Fruit fly (Drosophila melanogaster) whole organism, wandering third instar larva: ENCODE data around the gene RagA-B.

Experiments used
- Abd-B ChIP-seq: fragments of >200 bp; optimal IDR thresholded peaks from 2 replicates; lab custom pipeline; 2017; ENCODE audit warnings: missing biosample characterization, missing genetic modification characterization
- CG32264 ChIP-seq: fragments of 200-800 bp; sonication (Bioruptor generic); optimal IDR thresholded peaks from 2 replicates; lab custom pipeline; 2016; ENCODE audit warnings: missing biosample characterization, missing genetic modification characterization
- CG9705 ChIP-seq: fragments of 200-800 bp; sonication (Bioruptor generic); optimal IDR thresholded peaks from 2 replicates; lab custom pipeline; 2018; ENCODE audit warnings: missing biosample characterization, mild to moderate bottlenecking, missing genetic modification characterization
- CrebA ChIP-seq: fragments of 200-800 bp; sonication (Bioruptor generic); optimal IDR thresholded peaks from 2 replicates; lab custom pipeline; 2016; ENCODE audit warnings: missing biosample characterization, mild to moderate bottlenecking, missing genetic modification characterization, borderline replicate concordance
- Dfd ChIP-seq: fragments of >200 bp; optimal IDR thresholded peaks from 2 replicates; lab custom pipeline; 2017; ENCODE audit warnings: missing biosample characterization, missing genetic modification characterization
- GATAd ChIP-seq: sonication (Bioruptor generic); optimal IDR thresholded peaks from 2 replicates; lab custom pipeline; 2016; ENCODE audit warnings: missing biosample characterization, missing genetic modification characterization
- HLH106 ChIP-seq: fragments of 200-800 bp; optimal IDR thresholded peaks from 3 replicates; lab custom pipeline; 2019; ENCODE audit warnings: missing biosample characterization, mild to moderate bottlenecking, missing genetic modification characterization, moderate library complexity
- Hnf4 ChIP-seq: fragments of 200-800 bp; sonication (Bioruptor generic); optimal IDR thresholded peaks from 2 replicates; lab custom pipeline; 2016; ENCODE audit warnings: missing biosample characterization, mild to moderate bottlenecking, missing genetic modification characterization
- Hr78 ChIP-seq: fragments of >200 bp; optimal IDR thresholded peaks from 2 replicates; lab custom pipeline; 2017; ENCODE audit warnings: missing biosample characterization, missing genetic modification characterization
- Hr83 ChIP-seq: fragments of 200-300 bp; sonication (Bioruptor generic); optimal IDR thresholded peaks from 2 replicates; lab custom pipeline; 2016; ENCODE audit warnings: missing biosample characterization, mild to moderate bottlenecking, missing genetic modification characterization, moderate library complexity; ENCODE audit not compliant: poor library complexity, severe bottlenecking
- Jra ChIP-seq: sonication (Bioruptor generic); optimal IDR thresholded peaks from 2 replicates; lab custom pipeline; 2016; ENCODE audit warnings: missing biosample characterization, missing genetic modification characterization
- Mio ChIP-seq: sonication (Bioruptor generic); optimal IDR thresholded peaks from 2 replicates; lab custom pipeline; 2016; ENCODE audit warnings: missing biosample characterization, missing genetic modification characterization
- Myc ChIP-seq: fragments of >200 bp; optimal IDR thresholded peaks from 2 replicates; lab custom pipeline; 2017
- N ChIP-seq: fragments of >200 bp; optimal IDR thresholded peaks from 2 replicates; lab custom pipeline; 2018; ENCODE audit warnings: missing biosample characterization, missing external identifiers, missing genetic modification characterization
- OdsH ChIP-seq: fragments of 200-800 bp; sonication (Bioruptor generic); optimal IDR thresholded peaks from 2 replicates; lab custom pipeline; 2016; ENCODE audit warnings: missing biosample characterization, mild to moderate bottlenecking, missing genetic modification characterization
- Rel ChIP-seq, 2 experiments: fragments of 200-800 bp; sonication (Bioruptor generic) in 1 of 2; optimal IDR thresholded peaks; 2 replicates in 1 of 2; 3 replicates in 1 of 2; lab custom pipeline; 2016 to 2019; ENCODE audit warnings: mild to moderate bottlenecking in 2 of 2, missing biosample characterization in 2 of 2, missing genetic modification characterization in 2 of 2, moderate library complexity in 1 of 2
- Sp1 ChIP-seq: fragments of 200-800 bp; sonication (Bioruptor generic); optimal IDR thresholded peaks from 3 replicates; lab custom pipeline; 2019; ENCODE audit warnings: missing biosample characterization, mild to moderate bottlenecking, missing genetic modification characterization, moderate library complexity
- Vsx2 ChIP-seq: fragments of 200-300, 225-300 bp; sonication (Bioruptor generic); optimal IDR thresholded peaks from 2 replicates; lab custom pipeline; 2018; ENCODE audit warnings: missing biosample characterization, missing genetic modification characterization; ENCODE audit not compliant: partially characterized antibody
- br ChIP-seq: fragments of 200-800 bp; sonication (Bioruptor generic); optimal IDR thresholded peaks from 2 replicates; lab custom pipeline; 2016; ENCODE audit warnings: missing biosample characterization, missing genetic modification characterization
- brk ChIP-seq: fragments of 200-800 bp; sonication (Bioruptor generic); optimal IDR thresholded peaks from 2 replicates; lab custom pipeline; 2016; ENCODE audit warnings: missing biosample characterization, mild to moderate bottlenecking, missing genetic modification characterization
- dl ChIP-seq, 2 experiments: fragments of 175-275, 200-275 bp in 1 of 2; fragments of 200-275 bp in 1 of 2; sonication (Bioruptor generic); optimal IDR thresholded peaks; lab custom pipeline; 2018; ENCODE audit warnings: mild to moderate bottlenecking in 2 of 2, missing biosample characterization in 2 of 2, missing genetic modification characterization in 2 of 2, moderate library complexity in 2 of 2; ENCODE audit not compliant: partially characterized antibody in 2 of 2, insufficient read depth in 1 of 2
- dmrt93B ChIP-seq: fragments of 200-800 bp; sonication (Bioruptor generic); optimal IDR thresholded peaks from 2 replicates; lab custom pipeline; 2018; ENCODE audit warnings: missing biosample characterization, mild to moderate bottlenecking, missing genetic modification characterization
- dsf ChIP-seq: sonication (Bioruptor generic); optimal IDR thresholded peaks from 2 replicates; lab custom pipeline; 2016; ENCODE audit warnings: missing biosample characterization, missing genetic modification characterization, borderline replicate concordance
- ey ChIP-seq: fragments of 200-800 bp; sonication (Bioruptor generic); optimal IDR thresholded peaks from 2 replicates; lab custom pipeline; 2016; ENCODE audit warnings: missing biosample characterization, missing genetic modification characterization
- foxo ChIP-seq, 2 experiments: fragments of 200-800 bp; sonication (Bioruptor generic); optimal IDR thresholded peaks; 2 replicates in 1 of 2; 3 replicates in 1 of 2; lab custom pipeline; 2016 to 2017; ENCODE audit warnings: missing biosample characterization in 2 of 2, missing genetic modification characterization in 2 of 2
- fru ChIP-seq: fragments of 200-800 bp; sonication (Bioruptor generic); optimal IDR thresholded peaks from 3 replicates; lab custom pipeline; 2016; ENCODE audit warnings: missing biosample characterization, mild to moderate bottlenecking, missing genetic modification characterization
- h ChIP-seq: fragments of 200-800 bp; sonication (Bioruptor generic); optimal IDR thresholded peaks from 3 replicates; lab custom pipeline; 2016; ENCODE audit warnings: missing biosample characterization, mild to moderate bottlenecking, missing genetic modification characterization
- jim ChIP-seq: fragments of 175-275, 200-325 bp; sonication (Bioruptor generic); optimal IDR thresholded peaks from 2 replicates; lab custom pipeline; 2016; ENCODE audit warnings: missing biosample characterization, mild to moderate bottlenecking, missing genetic modification characterization
- lola ChIP-seq: fragments of >200 bp; optimal IDR thresholded peaks from 2 replicates; lab custom pipeline; 2017; ENCODE audit warnings: missing biosample characterization, missing genetic modification characterization
- pan ChIP-seq: fragments of >200 bp; optimal IDR thresholded peaks from 2 replicates; lab custom pipeline; 2017
- psq ChIP-seq: fragments of 200-800 bp; sonication (Bioruptor generic); optimal IDR thresholded peaks from 3 replicates; lab custom pipeline; 2017; ENCODE audit warnings: missing biosample characterization, mild to moderate bottlenecking, missing genetic modification characterization, moderate library complexity
- rgr ChIP-seq: fragments of 200-800 bp; sonication (Bioruptor generic); optimal IDR thresholded peaks from 3 replicates; lab custom pipeline; 2016; ENCODE audit warnings: missing biosample characterization, mild to moderate bottlenecking, missing genetic modification characterization
- sage ChIP-seq: fragments of 200-800 bp; sonication (Bioruptor generic); optimal IDR thresholded peaks from 2 replicates; lab custom pipeline; 2016; ENCODE audit warnings: missing biosample characterization, mild to moderate bottlenecking, missing genetic modification characterization
- sv ChIP-seq: fragments of 200-800 bp; sonication (Bioruptor generic); optimal IDR thresholded peaks from 3 replicates; lab custom pipeline; 2016; ENCODE audit warnings: missing biosample characterization, missing genetic modification characterization
- tai ChIP-seq: sonication (Bioruptor generic); optimal IDR thresholded peaks from 2 replicates; lab custom pipeline; 2016; ENCODE audit warnings: missing biosample characterization, missing genetic modification characterization
- usp ChIP-seq: fragments of >200 bp; optimal IDR thresholded peaks from 2 replicates; lab custom pipeline; 2017; ENCODE audit warnings: missing biosample characterization, missing genetic modification characterization
- woc ChIP-seq: sonication (Bioruptor generic); optimal IDR thresholded peaks from 2 replicates; lab custom pipeline; 2016; ENCODE audit warnings: missing biosample characterization, mild to moderate bottlenecking, missing genetic modification characterization

RagA-B gene

dm6 chr3R:8984141-8984540 is at the start of gene RagA-B:
TSS of gene RagA-B (minus strand) at chr3R:8984315.
- no peak for TF ChIP-seq dl (GFP tag; optimal IDR thresholded peaks at IDR 0.05; lab: Kevin White, UChicago; ENCODE audit: insufficient read depth in 1 of 2, partially characterized antibody in 2 of 2)
- TF ChIP-seq sv (GFP tag; lab: Kevin White, UChicago): no peak
- no peak for TF ChIP-seq Hnf4
- no peak for TF ChIP-seq jim (GFP tag; lab: Kevin White, UChicago)
- TF ChIP-seq br: no peak
- no peak for TF ChIP-seq CrebA (GFP tag; lab: Kevin White, UChicago)
- no peak for TF ChIP-seq h (GFP tag; lab: Kevin White, UChicago)
- TF ChIP-seq CG32264: no peak
- TF ChIP-seq sage (GFP tag; lab: Kevin White, UChicago): no peak
- no peak for TF ChIP-seq N

dm6 chr3R:9031797-9032418 is 47.8 kb upstream of the RagA-B start:
- peak; percentile 95 for TF ChIP-seq Hnf4
- peak; percentile 98 for TF ChIP-seq OdsH
- TF ChIP-seq rgr (GFP tag; lab: Kevin White, UChicago): peak; percentile 98
- peak; percentile 49 for TF ChIP-seq Hr83 (GFP tag; lab: Kevin White, UChicago)
- TF ChIP-seq Jra (GFP tag; lab: Kevin White, UChicago): peak; percentile 95
- TF ChIP-seq CrebA (GFP tag; lab: Kevin White, UChicago): no peak
- peak; percentile 72 for TF ChIP-seq CG9705 (GFP tag; lab: Kevin White, UChicago)
- TF ChIP-seq brk (GFP tag; lab: Kevin White, UChicago): peak; percentile 93
- TF ChIP-seq Dfd (GFP tag; lab: Kevin White, UChicago): no peak
- peak; percentile 97 for TF ChIP-seq Rel (GFP tag; optimal IDR thresholded peaks at IDR 0.05; lab: Kevin White, UChicago)
- peak; percentile 74 for TF ChIP-seq Rel (tag; optimal IDR thresholded peaks at IDR 0.05; lab: Kevin White, UChicago)
- TF ChIP-seq foxo (GFP tag; optimal IDR thresholded peaks at IDR 0.05; lab: Kevin White, UChicago): peak; percentile 92 to 98
- TF ChIP-seq Myc (lab: Kevin White, UChicago): no peak
- peak; percentile 96 for TF ChIP-seq psq (GFP tag; lab: Kevin White, UChicago)
- peak; percentile 98 for TF ChIP-seq fru (GFP tag; lab: Kevin White, UChicago)
- peak; percentile 90 for TF ChIP-seq sage (GFP tag; lab: Kevin White, UChicago)
- TF ChIP-seq jim (GFP tag; lab: Kevin White, UChicago): no peak
- TF ChIP-seq N: no peak
- no peak for TF ChIP-seq Hr78
- peak; percentile 93 for TF ChIP-seq Sp1 (GFP tag; lab: Kevin White, UChicago)
- peak; percentile 99 for TF ChIP-seq h (GFP tag; lab: Kevin White, UChicago)
- peak; percentile 92 for TF ChIP-seq CG32264
- no peak for TF ChIP-seq lola
- no peak for TF ChIP-seq dl (GFP tag; optimal IDR thresholded peaks at IDR 0.05; lab: Kevin White, UChicago; ENCODE audit: insufficient read depth in 1 of 2, partially characterized antibody in 2 of 2)
- TF ChIP-seq Mio (GFP tag; lab: Kevin White, UChicago): peak; percentile 63
- peak; percentile 86 for TF ChIP-seq sv (GFP tag; lab: Kevin White, UChicago)
- peak; percentile 95 for TF ChIP-seq HLH106 (tag; lab: Kevin White, UChicago)
- TF ChIP-seq dmrt93B: peak; percentile 93
- peak; percentile 78 for TF ChIP-seq GATAd (GFP tag; lab: Kevin White, UChicago)
- TF ChIP-seq woc (GFP tag; lab: Kevin White, UChicago): peak; percentile 94
- TF ChIP-seq tai: peak; percentile 89
- TF ChIP-seq br: peak; percentile 98
- no peak for TF ChIP-seq usp (GFP tag; lab: Kevin White, UChicago)
- no peak for TF ChIP-seq pan (lab: Kevin White, UChicago)
- TF ChIP-seq Abd-B (GFP tag; lab: Kevin White, UChicago): no peak
- no peak for TF ChIP-seq Vsx2 (GFP tag; lab: Kevin White, UChicago)
- peak; percentile 83 for TF ChIP-seq dsf (GFP tag; lab: Kevin White, UChicago)
- TF ChIP-seq ey (GFP tag; lab: Kevin White, UChicago): peak; percentile 98
